Fruit fly (Drosophila melanogaster): ENCODE measurements around the gene CG14125.
A peak's percentile ranks its signal among the peaks of the same experiment; 100 is the strongest.

Gene CG14125

dm6 chr3L:11975811-11976210 lies 1.1 kb downstream of the CG14125 start, which contains the start of gene CG43896:
Gene CG43896, plus strand, starts transcription at chr3L:11976111.
- no peak for TF ChIP-seq CG17801 (GFP tag; optimal IDR thresholded peaks at IDR 0.05; ENCODE audit: partially characterized antibody)

- no peak for TF ChIP-seq CG17801 (GFP tag; optimal IDR thresholded peaks at IDR 0.05; ENCODE audit: partially characterized antibody)
Measured at dm6 chr3L:11984606-11985005, 9.9 kb downstream of the CG14125 start, which contains the start of gene CG6938. Gene CG6938, plus strand, starts transcription at chr3L:11984906.

dm6 chr3L:11990436-11990835 lies 15.7 kb downstream of the CG14125 start, which contains the start of gene CG6931:
Gene CG6931, plus strand, starts transcription at chr3L:11990736.
- TF ChIP-seq CG17801 (GFP tag; optimal IDR thresholded peaks at IDR 0.05; ENCODE audit: partially characterized antibody) = no peak

- TF ChIP-seq CG17801 (GFP tag; optimal IDR thresholded peaks at IDR 0.05; ENCODE audit: partially characterized antibody) = peak; percentile 68
Measured at dm6 chr3L:11992960-11993359, 18.3 kb downstream of the CG14125 start, which contains the start of gene viaf. Gene viaf, minus strand, starts transcription at chr3L:11993179.

- no peak for TF ChIP-seq CG17801 (GFP tag; optimal IDR thresholded peaks at IDR 0.05; ENCODE audit: partially characterized antibody)
Measured at dm6 chr3L:11997959-11998358, 23.3 kb downstream of the CG14125 start, which contains the start of gene Grip163. Gene Grip163, minus strand, starts transcription at chr3L:11998138.

dm6 chr3L:12002321-12003248 lies 27.9 kb downstream of the CG14125 start, which contains the start of the genes Pop2 and CG6928:
Gene Pop2, minus strand, starts transcription at chr3L:12002915.
Gene CG6928, plus strand, starts transcription at chr3L:12003155.
- peak; percentile 44 for TF ChIP-seq CG17801 (GFP tag; optimal IDR thresholded peaks at IDR 0.05; ENCODE audit: partially characterized antibody)

dm6 chr3L:12003457-12003856 lies 28.8 kb downstream of the CG14125 start:
- no peak for TF ChIP-seq CG17801 (GFP tag; optimal IDR thresholded peaks at IDR 0.05; ENCODE audit: partially characterized antibody)

- no peak for TF ChIP-seq CG17801 (GFP tag; optimal IDR thresholded peaks at IDR 0.05; ENCODE audit: partially characterized antibody)
Measured at dm6 chr3L:12004136-12004535, 29.4 kb downstream of the CG14125 start.

- TF ChIP-seq CG17801 (GFP tag; optimal IDR thresholded peaks at IDR 0.05; ENCODE audit: partially characterized antibody) = no peak
Measured at dm6 chr3L:12007945-12008344, 33.2 kb downstream of the CG14125 start.

- TF ChIP-seq CG17801 (GFP tag; optimal IDR thresholded peaks at IDR 0.05; ENCODE audit: partially characterized antibody) = no peak
Measured at dm6 chr3L:12013698-12014097, 39.0 kb downstream of the CG14125 start.

- no peak for TF ChIP-seq CG17801 (GFP tag; optimal IDR thresholded peaks at IDR 0.05; ENCODE audit: partially characterized antibody)
Measured at dm6 chr3L:12014272-12014671, 39.6 kb downstream of the CG14125 start.

- TF ChIP-seq CG17801 (GFP tag; optimal IDR thresholded peaks at IDR 0.05; ENCODE audit: partially characterized antibody) = no peak
Measured at dm6 chr3L:12016186-12016585, 41.5 kb downstream of the CG14125 start.

dm6 chr3L:12021903-12022302 lies 47.2 kb downstream of the CG14125 start:
- TF ChIP-seq CG17801 (GFP tag; optimal IDR thresholded peaks at IDR 0.05; ENCODE audit: partially characterized antibody) = no peak

- TF ChIP-seq CG17801 (GFP tag; optimal IDR thresholded peaks at IDR 0.05; ENCODE audit: partially characterized antibody) = no peak
Measured at dm6 chr3L:12023137-12023792, 48.6 kb downstream of the CG14125 start.

dm6 chr3L:12024947-12025346 lies 50.2 kb downstream of the CG14125 start:
- TF ChIP-seq CG17801 (GFP tag; optimal IDR thresholded peaks at IDR 0.05; ENCODE audit: partially characterized antibody) = no peak
